Worm (Caenorhabditis elegans) whole organism, young adult: ENCODE measurements around the gene C55A6.7.

Experiments
- F52B5.7 ChIP-seq: sonication (generic microtip); optimal IDR thresholded peaks from 2 replicates; lab custom pipeline; 2016; ENCODE audit warnings: mild to moderate bottlenecking, missing genetic modification characterization, missing compliant biosample characterization
- ccch-3 ChIP-seq: fragments of 200-800 bp; sonication (Bioruptor generic); optimal IDR thresholded peaks from 2 replicates; lab custom pipeline; 2018; ENCODE audit warnings: mild to moderate bottlenecking, missing genetic modification characterization, missing compliant biosample characterization
- cebp-1 ChIP-seq, 2 experiments: fragments of 200-800 bp in 1 of 2; sonication (Bioruptor generic) in 1 of 2; sonication (generic microtip) in 1 of 2; IDR thresholded peaks in 1 of 2; optimal IDR thresholded peaks in 1 of 2; 2 replicates each; pipeline versions ENCODE4 v1.3.6 to Lab custom; 2017 to 2022; ENCODE audit warnings: missing compliant biosample characterization in 2 of 2, missing genetic modification characterization in 2 of 2, mild to moderate bottlenecking in 1 of 2, missing genetic modification reagents in 1 of 2, moderate library complexity in 1 of 2
- cebp-2 ChIP-seq: fragments of 200-800 bp; sonication (Bioruptor generic); IDR thresholded peaks from 2 replicates; pipeline ENCODE4 v1.3.6; 2022; ENCODE audit warnings: missing genetic modification characterization, missing compliant biosample characterization
- die-1 ChIP-seq: sonication (generic microtip); optimal IDR thresholded peaks from 2 replicates; lab custom pipeline; 2016; ENCODE audit warnings: missing genotype, mild to moderate bottlenecking, missing genetic modification characterization, missing compliant biosample characterization
- efl-1 ChIP-seq: fragments of 150-350 bp; optimal IDR thresholded peaks from 2 replicates; lab custom pipeline; 2014; ENCODE audit warnings: missing biosample characterization, missing genetic modification reagents, missing genetic modification characterization
- hlh-26 ChIP-seq: fragments of 200-800 bp; sonication (Bioruptor generic); conservative IDR thresholded peaks from 2 replicates; pipeline ENCODE4 v1.3.6; 2022; ENCODE audit warnings: missing genetic modification reagents, missing genetic modification characterization, missing compliant biosample characterization
- let-607 ChIP-seq, 2 experiments: fragments of 200-800 bp in 1 of 2; sonication (Bioruptor generic) in 1 of 2; sonication (generic microtip) in 1 of 2; optimal IDR thresholded peaks; 2 replicates each; lab custom pipeline; 2016 to 2018; ENCODE audit warnings: mild to moderate bottlenecking in 2 of 2, missing compliant biosample characterization in 2 of 2, missing genetic modification characterization in 2 of 2, moderate library complexity in 2 of 2, missing genotype in 1 of 2
- nfya-1 ChIP-seq: sonication (generic microtip); optimal IDR thresholded peaks from 2 replicates; lab custom pipeline; 2017; ENCODE audit warnings: antibody characterized with exemption, missing compliant biosample characterization, missing genetic modification characterization, borderline replicate concordance; ENCODE audit not compliant: insufficient read depth
- pha-4 ChIP-seq: fragments of 150-350 bp; sonication (generic microtip); optimal IDR thresholded peaks from 2 replicates; lab custom pipeline; 2014; ENCODE audit warnings: missing biosample characterization, missing genetic modification reagents, missing genetic modification characterization
- sdz-38 ChIP-seq: sonication (generic microtip); optimal IDR thresholded peaks from 2 replicates; lab custom pipeline; 2016; ENCODE audit warnings: missing genotype, missing genetic modification characterization, missing compliant biosample characterization
- snpc-4 ChIP-seq, 5 experiments: fragments of 150-350 bp in 1 of 5; sonication (generic microtip) in 4 of 5; optimal IDR thresholded peaks; 2 replicates each; lab custom pipeline; 2014 to 2018; ENCODE audit warnings: missing genetic modification characterization in 5 of 5, missing biosample characterization in 3 of 5, antibody characterized with exemption in 2 of 5, mild to moderate bottlenecking in 2 of 5, missing compliant biosample characterization in 2 of 5, missing genotype in 2 of 5, moderate library complexity in 2 of 5, missing genetic modification reagents in 1 of 5
- ztf-22 ChIP-seq: fragments of 200-800 bp; sonication (Bioruptor generic); optimal IDR thresholded peaks from 2 replicates; lab custom pipeline; 2018; ENCODE audit warnings: mild to moderate bottlenecking, missing genetic modification characterization, moderate library complexity, missing compliant biosample characterization

- TF ChIP-seq snpc-4 (GFP tag; optimal IDR thresholded peaks at IDR 0.05; lab: Kevin White, UChicago) (no peak), snpc-4 (tag; optimal IDR thresholded peaks at IDR 0.05; lab: Kevin White, UChicago) (no peak), sdz-38 (no peak), let-607 (tag; optimal IDR thresholded peaks at IDR 0.05; lab: Kevin White, UChicago) (no peak), cebp-1 (GFP tag; IDR thresholded peaks at IDR 0.05; lab: Robert Waterston, UW) (no peak), cebp-1 (tag; optimal IDR thresholded peaks at IDR 0.05; lab: Kevin White, UChicago) (no peak), efl-1 (GFP tag; lab: Kevin White, UChicago) (no peak), ccch-3 (GFP tag; lab: Kevin White, UChicago) (no peak), cebp-2 (GFP tag; lab: Robert Waterston, UW) (no peak), ztf-22 (no peak), die-1 (no peak), F52B5.7 (tag; lab: Kevin White, UChicago) (no peak), pha-4 (tag; lab: Kevin White, UChicago) (no peak), hlh-26 (no peak), nfya-1 (tag; lab: Kevin White, UChicago) (no peak)
Measured at ce11 chrV:11486680-11487079, 33.6 kb downstream of the C55A6.7 start, which contains the start of gene T11F9.10.
